Worm (Caenorhabditis elegans) whole organism, L3 larva: ENCODE measurements around the gene anmt-1.

Source experiments
- ZK546.5 ChIP-seq: sonication (generic microtip); optimal IDR thresholded peaks from 2 replicates; lab custom pipeline; 2017; ENCODE audit warnings: missing biosample characterization, missing genetic modification characterization
- ama-1 ChIP-seq: fragments of 150-350 bp; optimal IDR thresholded peaks from 2 replicates; lab custom pipeline; 2018
- ceh-16 ChIP-seq: sonication (generic microtip); optimal IDR thresholded peaks from 2 replicates; lab custom pipeline; 2017; ENCODE audit warnings: missing biosample characterization, missing genetic modification characterization
- ceh-28 ChIP-seq: fragments of 150-350 bp; optimal IDR thresholded peaks from 2 replicates; lab custom pipeline; 2014; ENCODE audit warnings: missing biosample characterization, missing genetic modification reagents, missing genetic modification characterization
- ceh-9 ChIP-seq: sonication (generic microtip); optimal IDR thresholded peaks from 2 replicates; lab custom pipeline; 2018; ENCODE audit warnings: missing biosample characterization, missing genetic modification characterization
- daf-12 ChIP-seq: fragments of 150-350 bp; optimal IDR thresholded peaks from 2 replicates; lab custom pipeline; 2014; ENCODE audit warnings: missing biosample characterization, missing genetic modification reagents, missing genetic modification characterization
- egl-27 ChIP-seq: sonication (generic microtip); optimal IDR thresholded peaks from 4 replicates; lab custom pipeline; 2017; ENCODE audit warnings: missing biosample characterization, missing genetic modification reagents, missing genetic modification characterization
- egl-5 ChIP-seq: fragments of 150-350 bp; optimal IDR thresholded peaks from 2 replicates; lab custom pipeline; 2017; ENCODE audit warnings: missing biosample characterization, missing genetic modification reagents, missing genetic modification characterization, inconsistent platforms
- elt-2 ChIP-seq: sonication (generic microtip); optimal IDR thresholded peaks from 2 replicates; lab custom pipeline; 2016; ENCODE audit warnings: missing genetic modification reagents, mild to moderate bottlenecking, missing genetic modification characterization, missing compliant biosample characterization
- elt-3 ChIP-seq, 3 experiments: fragments of 150-350 bp in 1 of 3; sonication (generic microtip) in 2 of 3; optimal IDR thresholded peaks; 2 replicates in 2 of 3; 4 replicates in 1 of 3; lab custom pipeline; 2014 to 2017; ENCODE audit warnings: missing biosample characterization in 3 of 3, missing genetic modification characterization in 3 of 3
- fkh-10 ChIP-seq: sonication (generic microtip); optimal IDR thresholded peaks from 2 replicates; lab custom pipeline; 2017; ENCODE audit warnings: missing biosample characterization, missing genetic modification reagents, missing genetic modification characterization
- fkh-2 ChIP-seq: fragments of 150-350 bp; optimal IDR thresholded peaks from 2 replicates; lab custom pipeline; 2014; ENCODE audit warnings: missing biosample characterization, missing genetic modification reagents, missing genetic modification characterization
- fos-1 ChIP-seq: fragments of 150-350 bp; optimal IDR thresholded peaks from 2 replicates; lab custom pipeline; 2014; ENCODE audit warnings: missing biosample characterization, missing genetic modification characterization
- hmg-11 ChIP-seq: sonication (generic microtip); optimal IDR thresholded peaks from 2 replicates; lab custom pipeline; 2016; ENCODE audit warnings: missing genetic modification characterization, missing compliant biosample characterization
- jun-1 ChIP-seq: fragments of 150-350 bp; optimal IDR thresholded peaks from 2 replicates; lab custom pipeline; 2014; ENCODE audit warnings: missing biosample characterization, missing genetic modification reagents, missing genetic modification characterization
- lin-15B ChIP-seq: fragments of 150-350 bp; optimal IDR thresholded peaks from 2 replicates; lab custom pipeline; 2014; ENCODE audit warnings: missing biosample characterization, missing genetic modification characterization
- lin-39 ChIP-seq: fragments of 150-350 bp; optimal IDR thresholded peaks from 2 replicates; lab custom pipeline; 2018; ENCODE audit warnings: missing biosample characterization, missing genetic modification reagents, missing genetic modification characterization
- lsy-12 ChIP-seq: sonication (generic microtip); optimal IDR thresholded peaks from 2 replicates; lab custom pipeline; 2016; ENCODE audit warnings: mild to moderate bottlenecking, missing genetic modification characterization, missing compliant biosample characterization
- mdl-1 ChIP-seq: fragments of 150-350 bp; optimal IDR thresholded peaks from 2 replicates; lab custom pipeline; 2014; ENCODE audit warnings: missing biosample characterization, missing genetic modification characterization
- mml-1 ChIP-seq: fragments of 150-350 bp; sonication (generic microtip); optimal IDR thresholded peaks from 3 replicates; lab custom pipeline; 2014; ENCODE audit warnings: missing biosample characterization, missing genetic modification characterization
- nfya-1 ChIP-seq: sonication (generic microtip); optimal IDR thresholded peaks from 2 replicates; lab custom pipeline; 2017; ENCODE audit warnings: missing genetic modification characterization, mild to moderate bottlenecking, missing compliant biosample characterization, antibody characterized with exemption, moderate library complexity; ENCODE audit not compliant: insufficient read depth
- nhr-23 ChIP-seq: fragments of 150-350 bp; optimal IDR thresholded peaks from 2 replicates; lab custom pipeline; 2014; ENCODE audit warnings: missing biosample characterization, missing genetic modification reagents, missing genetic modification characterization
- nhr-25 ChIP-seq: sonication (generic microtip); optimal IDR thresholded peaks from 2 replicates; lab custom pipeline; 2017; ENCODE audit warnings: missing biosample characterization, missing genetic modification characterization
- nhr-28 ChIP-seq: fragments of 150-350 bp; optimal IDR thresholded peaks from 2 replicates; lab custom pipeline; 2014; ENCODE audit warnings: missing biosample characterization, missing genetic modification characterization
- nhr-43 ChIP-seq: sonication (generic microtip); optimal IDR thresholded peaks from 2 replicates; lab custom pipeline; 2016; ENCODE audit warnings: mild to moderate bottlenecking, missing genetic modification characterization, missing compliant biosample characterization; ENCODE audit not compliant: poor library complexity, severe bottlenecking
- nhr-67 ChIP-seq: fragments of 150-350 bp; optimal IDR thresholded peaks from 2 replicates; lab custom pipeline; 2014; ENCODE audit warnings: missing biosample characterization, missing genetic modification characterization
- nhr-76 ChIP-seq: fragments of 150-350 bp; sonication (generic microtip); optimal IDR thresholded peaks from 5 replicates; lab custom pipeline; 2014; ENCODE audit warnings: missing biosample characterization, missing genetic modification characterization
- nhr-77 ChIP-seq: fragments of 150-350 bp; optimal IDR thresholded peaks from 2 replicates; lab custom pipeline; 2014; ENCODE audit warnings: missing biosample characterization, missing genetic modification characterization
- pha-4 ChIP-seq: fragments of 150-350 bp; optimal IDR thresholded peaks from 2 replicates; lab custom pipeline; 2014; ENCODE audit warnings: missing biosample characterization, missing genetic modification reagents, missing genetic modification characterization
- pqm-1 ChIP-seq: fragments of 150-350 bp; optimal IDR thresholded peaks from 2 replicates; lab custom pipeline; 2017; ENCODE audit warnings: missing biosample characterization, missing genetic modification characterization, inconsistent platforms
- sea-2 ChIP-seq: fragments of 150-350 bp; sonication (generic microtip); optimal IDR thresholded peaks from 4 replicates; lab custom pipeline; 2014; ENCODE audit warnings: missing biosample characterization, missing genetic modification reagents, missing genetic modification characterization
- skn-1 ChIP-seq: fragments of 150-350 bp; optimal IDR thresholded peaks from 2 replicates; lab custom pipeline; 2014; ENCODE audit warnings: missing biosample characterization, missing genetic modification characterization
- snpc-4 ChIP-seq: fragments of 150-350 bp; optimal IDR thresholded peaks from 2 replicates; lab custom pipeline; 2014; ENCODE audit warnings: missing biosample characterization, missing genetic modification characterization
- tbx-2 ChIP-seq: sonication (generic microtip); optimal IDR thresholded peaks from 2 replicates; lab custom pipeline; 2016; ENCODE audit warnings: mild to moderate bottlenecking, missing genetic modification characterization, missing compliant biosample characterization
- unc-39 ChIP-seq: sonication (generic microtip); optimal IDR thresholded peaks from 4 replicates; lab custom pipeline; 2017; ENCODE audit warnings: missing biosample characterization, missing genetic modification characterization
- unc-62 ChIP-seq: fragments of 150-350 bp; sonication (generic microtip); optimal IDR thresholded peaks from 4 replicates; lab custom pipeline; 2014; ENCODE audit warnings: missing biosample characterization, missing genetic modification reagents, missing genetic modification characterization
- zag-1 ChIP-seq: fragments of 150-350 bp; optimal IDR thresholded peaks from 2 replicates; lab custom pipeline; 2014; ENCODE audit warnings: missing biosample characterization, missing genetic modification characterization
- ztf-11 ChIP-seq: fragments of 150-350 bp; optimal IDR thresholded peaks from 2 replicates; lab custom pipeline; 2014; ENCODE audit warnings: missing biosample characterization, missing genetic modification characterization
- ztf-4 ChIP-seq: fragments of 150-350 bp; optimal IDR thresholded peaks from 2 replicates; lab custom pipeline; 2014; ENCODE audit warnings: missing biosample characterization, missing genetic modification characterization

Gene anmt-1

ce11 chrIII:8689143-8689542 lies 4.5 kb downstream of the anmt-1 start:
- TF ChIP-seq tbx-2 (tag; lab: Kevin White, UChicago) (no peak), mml-1 (no peak), mdl-1 (tag; lab: Kevin White, UChicago) (no peak), daf-12 (tag; lab: Kevin White, UChicago) (no peak), sea-2 (no peak), ceh-9 (tag; lab: Kevin White, UChicago) (no peak), egl-27 (no peak), ztf-11 (no peak), nhr-67 (tag; lab: Kevin White, UChicago) (no peak), unc-62 (no peak), elt-2 (tag; lab: Kevin White, UChicago) (no peak), ZK546.5 (tag; lab: Kevin White, UChicago) (no peak), ceh-16 (tag; lab: Kevin White, UChicago) (no peak), lin-39 (tag; lab: Kevin White, UChicago) (no peak), ama-1 (lab: Kevin White, UChicago) (no peak), hmg-11 (tag; lab: Kevin White, UChicago) (no peak), ztf-4 (tag; lab: Kevin White, UChicago) (no peak), fkh-10 (GFP tag; lab: Kevin White, UChicago) (no peak), nhr-23 (tag; lab: Kevin White, UChicago) (no peak), nhr-76 (no peak)
- TF ChIP-seq, all 47 proteins: peak for 0

- TF ChIP-seq elt-3 (tag; optimal IDR thresholded peaks at IDR 0.05; lab: Kevin White, UChicago) (no peak), lsy-12 (tag; lab: Kevin White, UChicago) (no peak), nhr-25 (tag; lab: Kevin White, UChicago) (peak; percentile 10), pha-4 (tag; lab: Kevin White, UChicago) (peak; percentile 88), pqm-1 (tag; lab: Kevin White, UChicago) (peak; percentile 18), ZK546.5 (tag; lab: Kevin White, UChicago) (no peak), lin-15B (tag; lab: Kevin White, UChicago) (peak; percentile 67), nhr-23 (tag; lab: Kevin White, UChicago) (peak; percentile 34), elt-2 (tag; lab: Kevin White, UChicago) (peak; percentile 30), nfya-1 (tag; lab: Kevin White, UChicago) (peak; percentile 77), lin-39 (tag; lab: Kevin White, UChicago) (peak; percentile 40), unc-39 (tag; lab: Kevin White, UChicago) (no peak), skn-1 (tag; lab: Kevin White, UChicago) (peak; percentile 74), egl-5 (peak; percentile 49), fkh-2 (tag; lab: Kevin White, UChicago) (no peak), ceh-28 (tag; lab: Kevin White, UChicago) (peak; percentile 54), ztf-4 (tag; lab: Kevin White, UChicago) (no peak), hmg-11 (tag; lab: Kevin White, UChicago) (peak; percentile 55), snpc-4 (tag; lab: Kevin White, UChicago) (peak; percentile 66), ceh-9 (tag; lab: Kevin White, UChicago) (no peak)
Observed at ce11 chrIII:8689655-8690054, 5.0 kb downstream of the anmt-1 start, which contains the start of gene B0303.4. TSS of gene B0303.4 (plus strand) at chrIII:8689850.

ce11 chrIII:8693322-8693721 lies 8.7 kb downstream of the anmt-1 start, which contains the start of gene B0303.7:
TSS of gene B0303.7 (plus strand) at chrIII:8693622.
- no peak for TF ChIP-seq ztf-11
- TF ChIP-seq pha-4 (tag; lab: Kevin White, UChicago) = peak; percentile 3
- no peak for TF ChIP-seq ceh-16 (tag; lab: Kevin White, UChicago)
- no peak for TF ChIP-seq skn-1 (tag; lab: Kevin White, UChicago)
- no peak for TF ChIP-seq nhr-25 (tag; lab: Kevin White, UChicago)
- TF ChIP-seq lin-39 (tag; lab: Kevin White, UChicago) = no peak
- TF ChIP-seq nhr-77 (tag; lab: Kevin White, UChicago) = no peak
- TF ChIP-seq ceh-9 (tag; lab: Kevin White, UChicago) = no peak

ce11 chrIII:8696680-8697079 lies 12.1 kb downstream of the anmt-1 start:
- TF ChIP-seq nhr-28 (tag; lab: Kevin White, UChicago) = no peak
- peak; percentile 37 for TF ChIP-seq jun-1 (tag; lab: Kevin White, UChicago)
- TF ChIP-seq lin-15B (tag; lab: Kevin White, UChicago) = peak; percentile 5
- TF ChIP-seq ceh-16 (tag; lab: Kevin White, UChicago) = no peak
- peak; percentile 38 for TF ChIP-seq fos-1
- no peak for TF ChIP-seq nhr-25 (tag; lab: Kevin White, UChicago)
- peak; percentile 7 for TF ChIP-seq ceh-28 (tag; lab: Kevin White, UChicago)
- peak; percentile 16 for TF ChIP-seq nhr-23 (tag; lab: Kevin White, UChicago)
- no peak for TF ChIP-seq ceh-9 (tag; lab: Kevin White, UChicago)
- TF ChIP-seq nhr-43 (tag; lab: Kevin White, UChicago) = no peak
- TF ChIP-seq nfya-1 (tag; lab: Kevin White, UChicago) = peak; percentile 53
- TF ChIP-seq pqm-1 (tag; lab: Kevin White, UChicago) = peak; percentile 33
- peak; percentile 2 for TF ChIP-seq skn-1 (tag; lab: Kevin White, UChicago)
- no peak for TF ChIP-seq sea-2
- peak; percentile 38 for TF ChIP-seq pha-4 (tag; lab: Kevin White, UChicago)
- peak; percentile 36 for TF ChIP-seq elt-2 (tag; lab: Kevin White, UChicago)
- TF ChIP-seq fkh-10 (GFP tag; lab: Kevin White, UChicago) = no peak
- no peak for TF ChIP-seq zag-1
